Fruit fly (Drosophila melanogaster) whole organism, embryonic: ENCODE data around the gene CG14431.

Experiments used
- Abd-B ChIP-seq: fragments of 200-800 bp; sonication (Bioruptor generic); optimal IDR thresholded peaks from 2 replicates; lab custom pipeline; 2018; ENCODE audit warnings: missing biosample characterization, mild to moderate bottlenecking, missing genetic modification characterization, moderate library complexity
- Antp ChIP-seq: fragments of 200-800 bp; sonication (Bioruptor generic); optimal IDR thresholded peaks from 3 replicates; lab custom pipeline; 2016; ENCODE audit warnings: missing biosample characterization, missing genetic modification characterization
- BEAF-32 ChIP-seq: fragments of 200-800 bp; sonication (Bioruptor generic); optimal IDR thresholded peaks from 3 replicates; lab custom pipeline; 2017; ENCODE audit warnings: missing biosample characterization, missing genetic modification characterization, mild to moderate bottlenecking, moderate library complexity, missing genetic modification reagents
- C15 ChIP-seq: fragments of 200-800 bp; sonication (Bioruptor generic); IDR thresholded peaks from 3 replicates; pipeline ENCODE4 v1.3.6; 2022; ENCODE audit warnings: missing biosample characterization, missing genetic modification characterization
- CG10654 ChIP-seq: fragments of 200-800 bp; sonication (Bioruptor generic); optimal IDR thresholded peaks from 2 replicates; lab custom pipeline; 2016; ENCODE audit warnings: missing biosample characterization, missing genetic modification characterization
- CG12391 ChIP-seq: fragments of 200-800 bp; sonication (Bioruptor generic); optimal IDR thresholded peaks from 3 replicates; lab custom pipeline; 2018; ENCODE audit warnings: missing biosample characterization, mild to moderate bottlenecking, missing genetic modification characterization, moderate library complexity
- CG13424 ChIP-seq: fragments of 200-800 bp; sonication (Bioruptor generic); optimal IDR thresholded peaks from 2 replicates; lab custom pipeline; 2019; ENCODE audit warnings: missing biosample characterization, mild to moderate bottlenecking, missing genetic modification characterization, moderate library complexity
- CG14014 ChIP-seq: fragments of 200-800 bp; sonication (Bioruptor generic); IDR thresholded peaks from 2 replicates; pipeline ENCODE4 v1.3.6; 2022; ENCODE audit warnings: missing biosample characterization, missing genetic modification characterization
- CG15514 ChIP-seq: fragments of 200-800 bp; sonication (Bioruptor generic); optimal IDR thresholded peaks from 3 replicates; lab custom pipeline; 2017; ENCODE audit warnings: missing biosample characterization, missing genetic modification characterization, mild to moderate bottlenecking, moderate library complexity, missing genetic modification reagents
- CG17385 ChIP-seq: fragments of 200-800 bp; sonication (Bioruptor generic); optimal IDR thresholded peaks from 3 replicates; lab custom pipeline; 2018; ENCODE audit warnings: missing biosample characterization, mild to moderate bottlenecking, missing genetic modification characterization
- CG17912 ChIP-seq: fragments of 200-800 bp; sonication (Bioruptor generic); optimal IDR thresholded peaks from 2 replicates; lab custom pipeline; 2018; ENCODE audit warnings: missing biosample characterization, mild to moderate bottlenecking, missing genetic modification characterization
- CG18262 ChIP-seq: fragments of 200-800 bp; optimal IDR thresholded peaks from 3 replicates; lab custom pipeline; 2019; ENCODE audit warnings: missing biosample characterization, mild to moderate bottlenecking, missing genetic modification characterization, moderate library complexity
- CG18599 ChIP-seq: fragments of 200-800 bp; sonication (Bioruptor generic); optimal IDR thresholded peaks from 3 replicates; lab custom pipeline; 2017; ENCODE audit warnings: missing biosample characterization, missing genetic modification characterization, mild to moderate bottlenecking, moderate library complexity, missing genetic modification reagents
- CG2875 ChIP-seq: fragments of 200-800 bp; sonication (Bioruptor generic); optimal IDR thresholded peaks from 2 replicates; lab custom pipeline; 2017; ENCODE audit warnings: missing biosample characterization, mild to moderate bottlenecking, missing genetic modification characterization, missing genetic modification reagents
- CG30020 ChIP-seq: fragments of 200-800 bp; optimal IDR thresholded peaks from 2 replicates; lab custom pipeline; 2019; ENCODE audit warnings: missing biosample characterization, mild to moderate bottlenecking, missing genetic modification characterization, moderate library complexity
- CG32767 ChIP-seq: fragments of 200-800 bp; sonication (Bioruptor generic); IDR thresholded peaks from 2 replicates; pipeline ENCODE4 v1.3.6; 2022; ENCODE audit warnings: missing biosample characterization, missing genetic modification characterization
- CG4820 ChIP-seq: fragments of 200-800 bp; sonication (Bioruptor generic); optimal IDR thresholded peaks from 3 replicates; lab custom pipeline; 2016; ENCODE audit warnings: missing biosample characterization, missing genetic modification characterization
- CG6254 ChIP-seq: fragments of 200-800 bp; sonication (Bioruptor generic); optimal IDR thresholded peaks from 3 replicates; lab custom pipeline; 2017; ENCODE audit warnings: mild to moderate bottlenecking, missing biosample characterization, missing genetic modification reagents, missing genetic modification characterization
- CG6654 ChIP-seq: fragments of 200-800 bp; sonication (Bioruptor generic); optimal IDR thresholded peaks from 2 replicates; lab custom pipeline; 2017; ENCODE audit warnings: missing biosample characterization, mild to moderate bottlenecking, missing genetic modification characterization
- CG6813 ChIP-seq: fragments of 200-800 bp; sonication (Bioruptor generic); optimal IDR thresholded peaks from 2 replicates; lab custom pipeline; 2017; ENCODE audit warnings: missing biosample characterization, missing genetic modification characterization, mild to moderate bottlenecking, moderate library complexity, missing genetic modification reagents
- CG7987 ChIP-seq: fragments of 200-800 bp; sonication (Bioruptor generic); optimal IDR thresholded peaks from 2 replicates; lab custom pipeline; 2018; ENCODE audit warnings: missing biosample characterization, mild to moderate bottlenecking, missing genetic modification characterization, moderate library complexity
- CG8089 ChIP-seq: fragments of 200-800 bp; sonication (Bioruptor generic); optimal IDR thresholded peaks from 3 replicates; lab custom pipeline; 2016; ENCODE audit warnings: missing biosample characterization, missing genetic modification characterization
- CG8290 ChIP-seq, 3 experiments: fragments of 200-800 bp; sonication (Bioruptor generic); optimal IDR thresholded peaks; 2 replicates each; lab custom pipeline; 2016 to 2019; ENCODE audit warnings: missing biosample characterization in 3 of 3, missing genetic modification characterization in 3 of 3, mild to moderate bottlenecking in 2 of 3, moderate library complexity in 1 of 3
- D ChIP-seq, 2 experiments: fragments of 200-800 bp in 1 of 2; fragments of >200 bp in 1 of 2; sonication (Bioruptor generic) in 1 of 2; optimal IDR thresholded peaks; 2 replicates in 1 of 2; 3 replicates in 1 of 2; lab custom pipeline; 2017; ENCODE audit warnings: mild to moderate bottlenecking in 1 of 2, missing biosample characterization in 1 of 2, missing genetic modification characterization in 1 of 2, missing genetic modification reagents in 1 of 2
- Dfd ChIP-seq, 2 experiments: fragments of >200 bp; optimal IDR thresholded peaks; 2 replicates each; lab custom pipeline; 2017; ENCODE audit warnings: missing biosample characterization in 2 of 2, missing genetic modification characterization in 2 of 2
- E2f2 ChIP-seq: fragments of 200-800 bp; sonication (Bioruptor generic); IDR thresholded peaks from 2 replicates; pipeline ENCODE4 v1.3.6; 2022; ENCODE audit warnings: missing biosample characterization, missing genetic modification characterization
- Gug ChIP-seq: fragments of 200-800 bp; sonication (Bioruptor generic); IDR thresholded peaks from 4 replicates; pipeline ENCODE4 v1.3.6; 2022; ENCODE audit warnings: missing biosample characterization, missing genetic modification characterization
- Hr51 ChIP-seq, 2 experiments: fragments of 200-800 bp; sonication (Bioruptor generic); optimal IDR thresholded peaks; 2 replicates in 1 of 2; 3 replicates in 1 of 2; lab custom pipeline; 2016 to 2018; ENCODE audit warnings: missing biosample characterization in 2 of 2, missing genetic modification characterization in 2 of 2, mild to moderate bottlenecking in 1 of 2, moderate library complexity in 1 of 2
- Hsf ChIP-seq: fragments of 200-800 bp; sonication (Bioruptor generic); optimal IDR thresholded peaks from 3 replicates; lab custom pipeline; 2016; ENCODE audit warnings: missing biosample characterization, missing genetic modification characterization
- Ravus ChIP-seq: fragments of 200-800 bp; sonication (Bioruptor generic); IDR thresholded peaks from 2 replicates; pipeline ENCODE4 v1.3.6; 2022; ENCODE audit warnings: missing biosample characterization, missing genetic modification characterization
- Sox102F ChIP-seq: fragments of 200-800 bp; sonication (Bioruptor generic); optimal IDR thresholded peaks from 2 replicates; lab custom pipeline; 2018; ENCODE audit warnings: missing biosample characterization, mild to moderate bottlenecking, missing genetic modification characterization, moderate library complexity
- Tbp ChIP-seq: fragments of >200 bp; optimal IDR thresholded peaks from 2 replicates; lab custom pipeline; 2018; ENCODE audit warnings: missing biosample characterization, missing genetic modification characterization
- Xrp1 ChIP-seq: fragments of 200-800 bp; sonication (Bioruptor generic); IDR thresholded peaks from 2 replicates; pipeline ENCODE4 v1.3.6; 2022; ENCODE audit warnings: missing biosample characterization, missing genetic modification characterization
- bcd ChIP-seq: fragments of 200-800 bp; sonication (Bioruptor generic); optimal IDR thresholded peaks from 2 replicates; lab custom pipeline; 2017; ENCODE audit warnings: missing biosample characterization, mild to moderate bottlenecking, missing genetic modification characterization
- bsh ChIP-seq, 2 experiments: fragments of 200-800 bp; sonication (Bioruptor generic); optimal IDR thresholded peaks; 2 replicates each; lab custom pipeline; 2017 to 2018; ENCODE audit warnings: mild to moderate bottlenecking in 2 of 2, missing biosample characterization in 2 of 2, missing genetic modification characterization in 2 of 2, moderate library complexity in 1 of 2
- chif ChIP-seq, 2 experiments: fragments of 200-800 bp; sonication (Bioruptor generic); optimal IDR thresholded peaks; 3 replicates each; lab custom pipeline; 2016; ENCODE audit warnings: missing biosample characterization in 2 of 2, missing genetic modification characterization in 2 of 2
- chinmo ChIP-seq: fragments of 200-800 bp; sonication (Bioruptor generic); IDR thresholded peaks from 4 replicates; pipeline ENCODE4 v1.3.6; 2022; ENCODE audit warnings: missing biosample characterization, missing genetic modification characterization; ENCODE audit not compliant: partially characterized antibody
- ems ChIP-seq: fragments of 200-800 bp; sonication (Bioruptor generic); optimal IDR thresholded peaks from 3 replicates; lab custom pipeline; 2016; ENCODE audit warnings: missing biosample characterization, missing genetic modification characterization
- ham ChIP-seq: fragments of 200-800 bp; sonication (Bioruptor generic); IDR thresholded peaks from 2 replicates; pipeline ENCODE4 v1.3.6; 2022; ENCODE audit warnings: missing biosample characterization, missing genetic modification characterization
- lola ChIP-seq, 3 experiments: fragments of >200 bp in 2 of 3; fragments of 200-800 bp in 1 of 3; sonication (Bioruptor generic) in 1 of 3; optimal IDR thresholded peaks; 2 replicates each; lab custom pipeline; 2017 to 2019; ENCODE audit warnings: missing biosample characterization in 3 of 3, missing genetic modification characterization in 3 of 3, mild to moderate bottlenecking in 1 of 3, moderate library complexity in 1 of 3
- p53 ChIP-seq: fragments of 200-800 bp; sonication (Bioruptor generic); optimal IDR thresholded peaks from 2 replicates; lab custom pipeline; 2016; ENCODE audit warnings: missing biosample characterization, missing genetic modification characterization
- sens-2 ChIP-seq: fragments of 200-800 bp; sonication (Bioruptor generic); IDR thresholded peaks from 2 replicates; pipeline ENCODE4 v1.3.6; 2022; ENCODE audit warnings: missing biosample characterization, missing genetic modification characterization
- tgo ChIP-seq: fragments of 200-800 bp; sonication (Bioruptor generic); IDR thresholded peaks from 3 replicates; pipeline ENCODE4 v1.3.6; 2022; ENCODE audit warnings: missing biosample characterization, missing genetic modification characterization
- toy ChIP-seq: fragments of 200-800 bp; sonication (Bioruptor generic); IDR thresholded peaks from 2 replicates; pipeline ENCODE4 v1.3.6; 2022; ENCODE audit warnings: missing biosample characterization, missing genetic modification characterization
- wor ChIP-seq: fragments of 200-800 bp; sonication (Bioruptor generic); IDR thresholded peaks from 2 replicates; pipeline ENCODE4 v1.3.6; 2022; ENCODE audit warnings: missing biosample characterization, missing genetic modification characterization
- zen2 ChIP-seq: fragments of 200-800 bp; sonication (Bioruptor generic); IDR thresholded peaks from 3 replicates; pipeline ENCODE4 v1.3.6; 2022; ENCODE audit warnings: missing biosample characterization, missing genetic modification characterization; ENCODE audit not compliant: partially characterized antibody
- zfh1 ChIP-seq: fragments of 200-800 bp; sonication (Bioruptor generic); IDR thresholded peaks from 3 replicates; pipeline ENCODE4 v1.3.6; 2022; ENCODE audit warnings: missing biosample characterization, missing genetic modification characterization

Gene CG14431

DNA sequence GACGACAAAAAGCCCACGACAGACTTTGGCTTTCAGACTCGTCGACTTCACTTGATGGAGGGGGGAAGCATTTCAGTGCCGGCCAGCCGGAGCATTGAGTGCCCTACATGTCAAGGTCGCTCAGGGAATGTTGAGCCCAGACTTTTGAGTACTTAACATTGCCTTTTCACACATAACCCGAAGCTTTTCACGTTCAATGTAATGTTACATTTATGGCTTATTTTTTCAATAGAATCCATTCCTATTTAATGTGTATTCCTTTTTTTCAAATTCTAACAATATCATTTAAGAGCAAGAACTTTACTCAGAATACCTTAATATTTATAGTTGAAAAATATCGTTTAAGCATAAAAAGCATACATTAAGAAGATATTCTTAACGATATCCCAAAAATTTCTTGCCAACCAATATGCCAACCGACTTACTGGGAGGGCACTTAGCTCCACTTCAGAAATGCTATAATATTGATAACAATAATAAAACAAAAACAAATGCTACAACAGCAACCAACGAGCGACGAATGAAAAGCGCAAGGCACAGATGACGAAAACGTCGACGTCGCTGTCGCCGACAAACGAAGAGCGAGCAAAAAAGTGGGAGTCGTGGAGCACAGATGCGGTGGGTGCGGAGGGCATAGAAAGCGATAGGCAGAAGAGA, 48.2 kb upstream of the CG14431 start (continued):
- TF ChIP-seq BEAF-32 (GFP tag; lab: Kevin White, UChicago) (no peak), E2f2 (GFP tag; lab: Robert Waterston, UW) (no peak), bcd (GFP tag; lab: Kevin White, UChicago) (peak; percentile 88), CG14014 (GFP tag; lab: Robert Waterston, UW) (peak; percentile 60; the same call in 1 of the 2 replicates), D (optimal IDR thresholded peaks at IDR 0.05; lab: Kevin White, UChicago) (no peak), D (GFP tag; optimal IDR thresholded peaks at IDR 0.05; lab: Kevin White, UChicago) (peak; percentile 86), CG8089 (peak; percentile 64), Abd-B (GFP tag; lab: Kevin White, UChicago) (no peak), CG30020 (tag; lab: Kevin White, UChicago) (peak; percentile 56), chinmo (peak; percentile 83; the same call in 2 of the 4 replicates), CG6254 (peak; percentile 48), ems (GFP tag; lab: Kevin White, UChicago) (peak; percentile 79), tgo (GFP tag; lab: Robert Waterston, UW) (peak; percentile 71), bsh (GFP tag; optimal IDR thresholded peaks at IDR 0.05; lab: Kevin White, UChicago) (peak; percentile 61 to 70), wor (GFP tag; lab: Robert Waterston, UW) (no peak), toy (peak; percentile 46; the same call in 1 of the 2 replicates), Hr51 (GFP tag; optimal IDR thresholded peaks at IDR 0.05; lab: Kevin White, UChicago) (peak in 1 of 2 experiments; percentile 63), CG18599 (GFP tag; lab: Kevin White, UChicago) (peak; percentile 82), CG7987 (GFP tag; lab: Kevin White, UChicago) (peak; percentile 23), Xrp1 (peak; percentile 74), CG10654 (peak; percentile 70), CG12391 (tag; lab: Kevin White, UChicago) (peak; percentile 53), zen2 (GFP tag; lab: Robert Waterston, UW) (no peak), CG2875 (GFP tag; lab: Kevin White, UChicago) (no peak), CG8290 (GFP tag; optimal IDR thresholded peaks at IDR 0.05; lab: Kevin White, UChicago) (peak; percentile 14), CG8290 (tag; optimal IDR thresholded peaks at IDR 0.05; lab: Kevin White, UChicago) (peak in 1 of 2 experiments; percentile 43), CG6654 (GFP tag; lab: Kevin White, UChicago) (peak; percentile 70), CG13424 (tag; lab: Kevin White, UChicago) (peak; percentile 42), C15 (GFP tag; lab: Robert Waterston, UW) (0 out of 3 replicates have a peak, but pooled peaks have one; percentile 38), chif (GFP tag; optimal IDR thresholded peaks at IDR 0.05; lab: Kevin White, UChicago) (peak in 1 of 2 experiments; percentile 42), CG17385 (peak; percentile 73), sens-2 (GFP tag; lab: Robert Waterston, UW) (no peak), CG4820 (GFP tag; lab: Kevin White, UChicago) (peak; percentile 78), CG15514 (GFP tag; lab: Kevin White, UChicago) (peak; percentile 26), zfh1 (GFP tag; lab: Robert Waterston, UW) (peak; percentile 60), Gug (GFP tag; lab: Robert Waterston, UW) (peak; percentile 76), p53 (GFP tag; lab: Kevin White, UChicago) (no peak), CG32767 (GFP tag; lab: Robert Waterston, UW) (no peak), ham (GFP tag; lab: Robert Waterston, UW) (no peak), Antp (peak; percentile 83), CG6813 (peak; percentile 67), CG18262 (tag; lab: Kevin White, UChicago) (peak; percentile 91), Sox102F (GFP tag; lab: Kevin White, UChicago) (peak; percentile 50), Hsf (GFP tag; lab: Kevin White, UChicago) (peak; percentile 45), lola (GFP tag; optimal IDR thresholded peaks at IDR 0.05; lab: Kevin White, UChicago) (peak in 1 of 3 experiments; percentile 38), Ravus (GFP tag; lab: Robert Waterston, UW) (peak; percentile 12; the same call in 1 of the 2 replicates), Tbp (no peak), Dfd (GFP tag; optimal IDR thresholded peaks at IDR 0.05; lab: Kevin White, UChicago) (no peak), CG17912 (GFP tag; lab: Kevin White, UChicago) (no peak)
